Worm (Caenorhabditis elegans): ENCODE data around the gene F59D12.5.

The F59D12.5 gene

ce11 chrX:15610527-15611091 lies 36.6 kb downstream of the F59D12.5 start (continued):
- TF ChIP-seq somi-1 (GFP tag; optimal IDR thresholded peaks at IDR 0.05), result no peak
- TF ChIP-seq nhr-80 (tag; optimal IDR thresholded peaks at IDR 0.05), result peak; percentile 98
- no peak for TF ChIP-seq F10E7.11 (tag; optimal IDR thresholded peaks at IDR 0.05)
- TF ChIP-seq aptf-3 (GFP tag; IDR thresholded peaks at IDR 0.05), result no peak
- TF ChIP-seq attf-5 (GFP tag; optimal IDR thresholded peaks at IDR 0.05), result peak; percentile 59
- TF ChIP-seq him-1 (tag; optimal IDR thresholded peaks at IDR 0.05), result no peak
- no peak for TF ChIP-seq zfh-2 (GFP tag; conservative IDR thresholded peaks at IDR 0.05)
- no peak for TF ChIP-seq B0019.2 (GFP tag; conservative IDR thresholded peaks at IDR 0.05)
- TF ChIP-seq mcd-1 (GFP tag; IDR thresholded peaks at IDR 0.05), result no peak
- TF ChIP-seq gei-17 (GFP tag; optimal IDR thresholded peaks at IDR 0.05), result peak; percentile 17
- no peak for TF ChIP-seq hlh-26 (GFP tag; conservative IDR thresholded peaks at IDR 0.05)
- TF ChIP-seq nfyb-1 (GFP tag; IDR thresholded peaks at IDR 0.05), result peak; percentile 81; the same call in 1 of the 2 replicates
- no peak for TF ChIP-seq lsl-1 (GFP tag; optimal IDR thresholded peaks at IDR 0.05)
- 0 out of 2 replicates have a peak, but pooled peaks have one; percentile 41 for TF ChIP-seq pbrm-1 (GFP tag; IDR thresholded peaks at IDR 0.05)
- TF ChIP-seq unc-130 (GFP tag; optimal IDR thresholded peaks at IDR 0.05), result no peak
- no peak for TF ChIP-seq cebp-2 (GFP tag; IDR thresholded peaks at IDR 0.05)
- TF ChIP-seq ceh-100 (GFP tag; IDR thresholded peaks at IDR 0.05), result no peak
- TF ChIP-seq lsy-27 (tag; optimal IDR thresholded peaks at IDR 0.05; ENCODE audit: borderline replicate concordance, insufficient read depth), result no peak
- TF ChIP-seq F57A8.1 (GFP tag; optimal IDR thresholded peaks at IDR 0.05), result no peak
- TF ChIP-seq lin-26 (GFP tag; IDR thresholded peaks at IDR 0.05), result no peak
- TF ChIP-seq F22D6.2 (tag; optimal IDR thresholded peaks at IDR 0.05), result no peak
- TF ChIP-seq die-1 (tag; optimal IDR thresholded peaks at IDR 0.05), result no peak
- TF ChIP-seq ztf-28 (GFP tag; IDR thresholded peaks at IDR 0.05), result no peak
- no peak for TF ChIP-seq F52B5.7 (tag; optimal IDR thresholded peaks at IDR 0.05)
- TF ChIP-seq snpc-4 (GFP tag; optimal IDR thresholded peaks at IDR 0.05), result no peak
- TF ChIP-seq snpc-4 (tag; optimal IDR thresholded peaks at IDR 0.05), result peak in 3 of 4 experiments; percentile 35 to 66 (median 41)
- no peak for TF ChIP-seq ceh-40 (GFP tag; IDR thresholded peaks at IDR 0.05)
- TF ChIP-seq ZK185.1 (tag; optimal IDR thresholded peaks at IDR 0.05; ENCODE audit: poor library complexity, severe bottlenecking), result peak; percentile 7
- TF ChIP-seq C06A6.2 (GFP tag; conservative IDR thresholded peaks at IDR 0.05), result peak; percentile 51; the same call in 1 of the 2 replicates
- TF ChIP-seq egrh-3 (GFP tag; IDR thresholded peaks at IDR 0.05), result no peak
- TF ChIP-seq madf-6 (GFP tag; IDR thresholded peaks at IDR 0.05), result no peak
- peak; percentile 32 for TF ChIP-seq ets-4 (GFP tag; optimal IDR thresholded peaks at IDR 0.05)
- no peak for TF ChIP-seq mxl-1 (tag; optimal IDR thresholded peaks at IDR 0.05)
- TF ChIP-seq Y53G8AR.9 (GFP tag; conservative IDR thresholded peaks at IDR 0.05), result 0 out of 2 replicates have a peak, but pooled peaks have one; percentile 66
- peak; percentile 15 for TF ChIP-seq ztf-26 (tag; optimal IDR thresholded peaks at IDR 0.05)
- TF ChIP-seq let-526 (GFP tag; IDR thresholded peaks at IDR 0.05), result peak; percentile 58; the same call in 1 of the 2 replicates
- no peak for TF ChIP-seq hlh-12 (tag; optimal IDR thresholded peaks at IDR 0.05)
- TF ChIP-seq athp-1 (tag; optimal IDR thresholded peaks at IDR 0.05), result no peak
- TF ChIP-seq T26A5.8 (tag; optimal IDR thresholded peaks at IDR 0.05), result no peak
- TF ChIP-seq mel-28 (tag; optimal IDR thresholded peaks at IDR 0.05; ENCODE audit: borderline replicate concordance), result no peak
- TF ChIP-seq Y56A3A.18 (GFP tag; IDR thresholded peaks at IDR 0.05), result peak; percentile 24; the same call in 1 of the 2 replicates
- no peak for TF ChIP-seq Y67H2A.10 (GFP tag; conservative IDR thresholded peaks at IDR 0.05)
- peak; percentile 99 for TF ChIP-seq cebp-1 (GFP tag; IDR thresholded peaks at IDR 0.05)
- TF ChIP-seq cebp-1 (tag; optimal IDR thresholded peaks at IDR 0.05), result peak; percentile 99
- TF ChIP-seq lir-1 (GFP tag; conservative IDR thresholded peaks at IDR 0.05), result no peak
- 0 out of 2 replicates have a peak, but pooled peaks have one; percentile 28 for TF ChIP-seq egl-44 (GFP tag; IDR thresholded peaks at IDR 0.05)
- TF ChIP-seq ceh-79 (tag; optimal IDR thresholded peaks at IDR 0.05), result no peak
- peak; percentile 59 to 72 for TF ChIP-seq let-607 (tag; optimal IDR thresholded peaks at IDR 0.05)
